Fruit fly (Drosophila melanogaster): ENCODE results near the gene CG9922.
A peak's percentile ranks its signal among the peaks of the same experiment; 100 is the strongest.

CG9922 gene

DNA sequence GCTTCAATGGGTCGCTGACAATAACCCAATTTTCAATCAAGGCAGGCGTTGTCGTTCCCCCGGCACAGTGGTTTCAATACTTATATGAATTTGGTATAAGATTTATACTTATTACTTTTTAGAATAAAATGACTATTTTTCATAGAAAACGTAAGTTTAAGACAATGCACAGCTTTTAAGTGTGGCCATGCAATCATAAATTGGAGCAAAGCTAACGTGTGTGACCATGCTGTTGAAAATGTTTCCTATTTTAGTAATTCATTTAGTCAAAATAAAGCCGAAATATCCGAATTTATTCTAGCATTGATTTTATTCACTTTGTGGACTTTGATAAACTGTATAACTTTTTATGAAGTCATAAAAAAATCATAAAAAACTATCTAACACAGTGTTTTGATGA, 49.5 kb downstream of the CG9922 start (continued):
- TF ChIP-seq Oli (tag; optimal IDR thresholded peaks at IDR 0.05), result peak; percentile 56
- TF ChIP-seq CG7556 (GFP tag; optimal IDR thresholded peaks at IDR 0.05), result peak; percentile 19
- TF ChIP-seq sens (GFP tag), result peak; percentile 83
- TF ChIP-seq wor (GFP tag; IDR thresholded peaks at IDR 0.05), result no peak
- TF ChIP-seq Dip2 (GFP tag; IDR thresholded peaks at IDR 0.05), result no peak
- TF ChIP-seq zen2 (GFP tag; IDR thresholded peaks at IDR 0.05; ENCODE audit: partially characterized antibody), result no peak
- TF ChIP-seq stwl (tag; optimal IDR thresholded peaks at IDR 0.05), result peak; percentile 51
- peak; percentile 36; the same call in 1 of the 3 replicates for TF ChIP-seq row (GFP tag; IDR thresholded peaks at IDR 0.05)
- peak; percentile 7 for TF ChIP-seq BtbVII (GFP tag; optimal IDR thresholded peaks at IDR 0.05)
- no peak for TF ChIP-seq CkIIα-i1 (GFP tag; IDR thresholded peaks at IDR 0.05)
- TF ChIP-seq CG3995 (GFP tag; optimal IDR thresholded peaks at IDR 0.05), result no peak
- TF ChIP-seq CG2678 (tag; optimal IDR thresholded peaks at IDR 0.05), result peak; percentile 34
- TF ChIP-seq Dek (tag; optimal IDR thresholded peaks at IDR 0.05), result no peak
- TF ChIP-seq fru (optimal IDR thresholded peaks at IDR 0.05), result no peak
- TF ChIP-seq Dad (GFP tag; optimal IDR thresholded peaks at IDR 0.05), result no peak
- TF ChIP-seq CG5953 (GFP tag; IDR thresholded peaks at IDR 0.05), result no peak
- no peak for TF ChIP-seq HmgD (GFP tag; optimal IDR thresholded peaks at IDR 0.05)
- TF ChIP-seq Ptx1 (GFP tag; IDR thresholded peaks at IDR 0.05), result peak; percentile 30; the same call in 1 of the 2 replicates
- TF ChIP-seq Chrac-16 (GFP tag; optimal IDR thresholded peaks at IDR 0.05), result no peak
- TF ChIP-seq Hr3 (GFP tag; optimal IDR thresholded peaks at IDR 0.05), result peak; percentile 17
- peak; percentile 31 for TF ChIP-seq CG4424 (GFP tag; optimal IDR thresholded peaks at IDR 0.05)
- TF ChIP-seq odd (GFP tag; optimal IDR thresholded peaks at IDR 0.05), result no peak
- TF ChIP-seq CG10979 (tag; optimal IDR thresholded peaks at IDR 0.05), result peak; percentile 27
- no peak for TF ChIP-seq Rx (GFP tag; IDR thresholded peaks at IDR 0.05)
- no peak for TF ChIP-seq gcm (GFP tag; optimal IDR thresholded peaks at IDR 0.05)
- TF ChIP-seq phol (tag; optimal IDR thresholded peaks at IDR 0.05), result peak; percentile 53
- TF ChIP-seq Max (GFP tag; optimal IDR thresholded peaks at IDR 0.05), result no peak
- TF ChIP-seq CG11093 (GFP tag; IDR thresholded peaks at IDR 0.05), result no peak
- peak; percentile 26 for TF ChIP-seq D19A (tag; optimal IDR thresholded peaks at IDR 0.05)
- no peak for TF ChIP-seq Usf (GFP tag; optimal IDR thresholded peaks at IDR 0.05)
- no peak for TF ChIP-seq Drgx (GFP tag; IDR thresholded peaks at IDR 0.05)
- no peak for TF ChIP-seq knrl (GFP tag; IDR thresholded peaks at IDR 0.05; ENCODE audit: partially characterized antibody)
- TF ChIP-seq Xbp1 (GFP tag; optimal IDR thresholded peaks at IDR 0.05), result peak; percentile 17
- no peak for TF ChIP-seq CG4707 (GFP tag; optimal IDR thresholded peaks at IDR 0.05)
- TF ChIP-seq CG10431 (GFP tag; optimal IDR thresholded peaks at IDR 0.05), result no peak
- TF ChIP-seq grau (tag; optimal IDR thresholded peaks at IDR 0.05), result peak; percentile 3
- no peak for TF ChIP-seq Blimp-1 (GFP tag; optimal IDR thresholded peaks at IDR 0.05)
- no peak for TF ChIP-seq Ets65A (GFP tag)
- TF ChIP-seq eve (GFP tag; optimal IDR thresholded peaks at IDR 0.05), result peak in 1 of 2 experiments; percentile 74
- TF ChIP-seq tap (tag; optimal IDR thresholded peaks at IDR 0.05), result peak; percentile 11
